Worm (Caenorhabditis elegans): ENCODE measurements around the gene Y97E10C.1.

- no peak for TF ChIP-seq ama-1 (optimal IDR thresholded peaks at IDR 0.05)
- no peak for TF ChIP-seq skn-1 (tag; optimal IDR thresholded peaks at IDR 0.05)
- TF ChIP-seq unc-62 (GFP tag; optimal IDR thresholded peaks at IDR 0.05): no peak
- no peak for TF ChIP-seq tbx-2 (tag; optimal IDR thresholded peaks at IDR 0.05)
- TF ChIP-seq ceh-82 (tag; optimal IDR thresholded peaks at IDR 0.05): no peak
- no peak for TF ChIP-seq unc-39 (tag; optimal IDR thresholded peaks at IDR 0.05)
Measured at ce11 chrV:7754557-7754956, 25.9 kb downstream of the Y97E10C.1 start, which contains the start of gene T05B11.4.
